Fruit fly (Drosophila melanogaster) whole organism, prepupa: ENCODE data around the gene CG10365.

Source experiments
- Blimp-1 ChIP-seq: fragments of 200-800 bp; sonication (Bioruptor generic); optimal IDR thresholded peaks from 3 replicates; lab custom pipeline; 2017; ENCODE audit warnings: missing biosample characterization, missing genetic modification characterization, mild to moderate bottlenecking, moderate library complexity, missing genetic modification reagents
- CG10631 ChIP-seq: fragments of 200-800 bp; sonication (Bioruptor generic); optimal IDR thresholded peaks from 2 replicates; lab custom pipeline; 2016; ENCODE audit warnings: missing biosample characterization, missing genetic modification characterization
- CG10669 ChIP-seq: fragments of 200-800 bp; sonication (Bioruptor generic); optimal IDR thresholded peaks from 3 replicates; lab custom pipeline; 2018; ENCODE audit warnings: missing biosample characterization, mild to moderate bottlenecking, missing genetic modification characterization, moderate library complexity
- CG11294 ChIP-seq: fragments of 200-800 bp; sonication (Bioruptor generic); IDR thresholded peaks from 2 replicates; pipeline ENCODE4 v1.3.6; 2022; ENCODE audit warnings: missing biosample characterization, missing genetic modification characterization
- CG11902 ChIP-seq: fragments of 200-800 bp; sonication (Bioruptor generic); optimal IDR thresholded peaks from 3 replicates; lab custom pipeline; 2016; ENCODE audit warnings: missing biosample characterization, missing genetic modification characterization
- CG15336 ChIP-seq: fragments of 200-800 bp; sonication (Bioruptor generic); IDR thresholded peaks from 2 replicates; pipeline ENCODE4 v1.3.6; 2022; ENCODE audit warnings: missing biosample characterization, missing genetic modification characterization
- CG1621 ChIP-seq: fragments of 200-800 bp; sonication (Bioruptor generic); optimal IDR thresholded peaks from 3 replicates; lab custom pipeline; 2018; ENCODE audit warnings: missing biosample characterization, mild to moderate bottlenecking, missing genetic modification characterization
- CG16779 ChIP-seq: fragments of 200-800 bp; sonication (Bioruptor generic); optimal IDR thresholded peaks from 3 replicates; lab custom pipeline; 2017; ENCODE audit warnings: missing biosample characterization, mild to moderate bottlenecking, missing genetic modification characterization
- CG3032 ChIP-seq: fragments of 200-800 bp; optimal IDR thresholded peaks from 2 replicates; lab custom pipeline; 2019; ENCODE audit warnings: missing biosample characterization, mild to moderate bottlenecking, missing genetic modification characterization, moderate library complexity
- CG31627 ChIP-seq: fragments of 200-800 bp; sonication (Bioruptor generic); optimal IDR thresholded peaks from 3 replicates; lab custom pipeline; 2016; ENCODE audit warnings: missing biosample characterization, missing genetic modification characterization
- CG32006 ChIP-seq: fragments of 200-800 bp; sonication (Bioruptor generic); optimal IDR thresholded peaks from 3 replicates; lab custom pipeline; 2017; ENCODE audit warnings: missing biosample characterization, mild to moderate bottlenecking, missing genetic modification characterization
- CG34406 ChIP-seq: fragments of 200-800 bp; sonication (Bioruptor generic); optimal IDR thresholded peaks from 3 replicates; lab custom pipeline; 2016; ENCODE audit warnings: missing biosample characterization, missing genetic modification characterization
- CG3919 ChIP-seq: fragments of 200-800 bp; sonication (Bioruptor generic); optimal IDR thresholded peaks from 3 replicates; lab custom pipeline; 2016; ENCODE audit warnings: missing biosample characterization, missing genetic modification characterization
- CG6163 ChIP-seq: fragments of 200-800 bp; sonication (Bioruptor generic); IDR thresholded peaks from 3 replicates; pipeline ENCODE4 v1.3.6; 2022; ENCODE audit warnings: missing biosample characterization, missing genetic modification characterization
- CG6276 ChIP-seq: fragments of 200-800 bp; sonication (Bioruptor generic); optimal IDR thresholded peaks from 2 replicates; lab custom pipeline; 2017; ENCODE audit warnings: missing biosample characterization, mild to moderate bottlenecking, missing genetic modification characterization
- CG6792 ChIP-seq: fragments of 200-800 bp; sonication (Bioruptor generic); optimal IDR thresholded peaks from 3 replicates; lab custom pipeline; 2016; ENCODE audit warnings: missing biosample characterization, missing genetic modification characterization
- CG6854 ChIP-seq: fragments of 200-800 bp; sonication (Bioruptor generic); optimal IDR thresholded peaks from 2 replicates; lab custom pipeline; 2017; ENCODE audit warnings: missing biosample characterization, mild to moderate bottlenecking, missing genetic modification characterization
- CG7368 ChIP-seq: fragments of 200-800 bp; sonication (Bioruptor generic); optimal IDR thresholded peaks from 3 replicates; lab custom pipeline; 2016; ENCODE audit warnings: missing biosample characterization, missing genetic modification characterization
- CG8119 ChIP-seq: fragments of 200-800 bp; sonication (Bioruptor generic); IDR thresholded peaks from 3 replicates; pipeline ENCODE4 v1.3.6; 2022; ENCODE audit warnings: missing biosample characterization, missing genetic modification characterization
- CG8319 ChIP-seq: fragments of 200-800 bp; sonication (Bioruptor generic); optimal IDR thresholded peaks from 3 replicates; lab custom pipeline; 2016; ENCODE audit warnings: missing biosample characterization, missing genetic modification characterization
- CG8632 ChIP-seq: fragments of 200-800 bp; sonication (Bioruptor generic); optimal IDR thresholded peaks from 3 replicates; lab custom pipeline; 2016; ENCODE audit warnings: missing biosample characterization, missing genetic modification characterization
- Eip78C ChIP-seq: fragments of 200-800 bp; sonication (Bioruptor generic); peaks from one replicate; lab custom pipeline; 2016; ENCODE audit warnings: missing biosample characterization, missing genetic modification characterization
- Eip93F ChIP-seq: fragments of 200-800 bp; sonication (Bioruptor generic); optimal IDR thresholded peaks from 2 replicates; lab custom pipeline; 2016; ENCODE audit warnings: missing biosample characterization, mild to moderate bottlenecking, missing genetic modification characterization
- Ets21C ChIP-seq: fragments of 200-800 bp; sonication (Bioruptor generic); optimal IDR thresholded peaks from 3 replicates; lab custom pipeline; 2016; ENCODE audit warnings: missing biosample characterization, missing genetic modification characterization
- Ets96B ChIP-seq: fragments of 200-800 bp; optimal IDR thresholded peaks from 2 replicates; lab custom pipeline; 2019; ENCODE audit warnings: missing biosample characterization, mild to moderate bottlenecking, missing genetic modification characterization, moderate library complexity
- Gug ChIP-seq: fragments of 200-800 bp; sonication (Bioruptor generic); IDR thresholded peaks from 2 replicates; pipeline ENCODE4 v1.3.6; 2022; ENCODE audit warnings: missing biosample characterization, missing genetic modification characterization
- Hr38 ChIP-seq: sonication (Bioruptor generic); optimal IDR thresholded peaks from 2 replicates; lab custom pipeline; 2016; ENCODE audit warnings: missing biosample characterization, missing genetic modification characterization
- Hr39 ChIP-seq: fragments of 200-800 bp; sonication (Bioruptor generic); optimal IDR thresholded peaks from 2 replicates; lab custom pipeline; 2016; ENCODE audit warnings: missing biosample characterization, missing genetic modification characterization
- Lpt ChIP-seq: fragments of 200-800 bp; sonication (Bioruptor generic); optimal IDR thresholded peaks from 3 replicates; lab custom pipeline; 2016; ENCODE audit warnings: missing biosample characterization, missing genetic modification characterization
- Met ChIP-seq: fragments of 200-800 bp; sonication (Bioruptor generic); optimal IDR thresholded peaks from 3 replicates; lab custom pipeline; 2016; ENCODE audit warnings: missing biosample characterization, missing genetic modification characterization
- OdsH ChIP-seq: fragments of 200-800 bp; sonication (Bioruptor generic); optimal IDR thresholded peaks from 3 replicates; lab custom pipeline; 2016; ENCODE audit warnings: missing biosample characterization, missing genetic modification characterization
- Smox ChIP-seq: fragments of 200-800 bp; sonication (Bioruptor generic); optimal IDR thresholded peaks from 3 replicates; lab custom pipeline; 2016; ENCODE audit warnings: missing biosample characterization, missing genetic modification characterization
- Sox102F ChIP-seq: fragments of 200-800 bp; sonication (Bioruptor generic); optimal IDR thresholded peaks from 2 replicates; lab custom pipeline; 2016; ENCODE audit warnings: missing biosample characterization, mild to moderate bottlenecking, missing genetic modification characterization
- Sox14 ChIP-seq: fragments of 200-800 bp; sonication (Bioruptor generic); optimal IDR thresholded peaks from 3 replicates; lab custom pipeline; 2016; ENCODE audit warnings: missing biosample characterization, missing genetic modification characterization
- Sox15 ChIP-seq: fragments of 200-800 bp; sonication (Bioruptor generic); optimal IDR thresholded peaks from 3 replicates; lab custom pipeline; 2016; ENCODE audit warnings: missing biosample characterization, missing genetic modification characterization
- achi ChIP-seq: fragments of 200-800 bp; sonication (Bioruptor generic); optimal IDR thresholded peaks from 3 replicates; lab custom pipeline; 2016; ENCODE audit warnings: missing biosample characterization, missing genetic modification characterization
- acj6 ChIP-seq: fragments of 200-800 bp; sonication (Bioruptor generic); optimal IDR thresholded peaks from 3 replicates; lab custom pipeline; 2016; ENCODE audit warnings: missing biosample characterization, missing genetic modification characterization
- cyc ChIP-seq: fragments of 200-800 bp; sonication (Bioruptor generic); optimal IDR thresholded peaks from 3 replicates; lab custom pipeline; 2016; ENCODE audit warnings: missing biosample characterization, missing genetic modification characterization
- dsx ChIP-seq: fragments of 200-800 bp; optimal IDR thresholded peaks from 3 replicates; lab custom pipeline; 2019; ENCODE audit warnings: missing biosample characterization, mild to moderate bottlenecking, missing genetic modification characterization, moderate library complexity; ENCODE audit not compliant: poor library complexity, severe bottlenecking
- eg ChIP-seq: fragments of 200-800 bp; sonication (Bioruptor generic); IDR thresholded peaks from 3 replicates; pipeline ENCODE4 v1.3.6; 2022; ENCODE audit warnings: missing biosample characterization, missing genetic modification characterization
- fd59A ChIP-seq: fragments of 200-800 bp; sonication (Bioruptor generic); optimal IDR thresholded peaks from 2 replicates; lab custom pipeline; 2017; ENCODE audit warnings: missing biosample characterization, mild to moderate bottlenecking, missing genetic modification characterization, missing genetic modification reagents
- fkh ChIP-seq: fragments of 200-800 bp; sonication (Bioruptor generic); optimal IDR thresholded peaks from 3 replicates; lab custom pipeline; 2017; ENCODE audit warnings: missing biosample characterization, mild to moderate bottlenecking, missing genetic modification characterization, moderate library complexity
- lz ChIP-seq: fragments of 200-800 bp; sonication (Bioruptor generic); optimal IDR thresholded peaks from 3 replicates; lab custom pipeline; 2016; ENCODE audit warnings: missing biosample characterization, missing genetic modification characterization
- salr ChIP-seq, 2 experiments: fragments of 200-800 bp; sonication (Bioruptor generic); optimal IDR thresholded peaks; 3 replicates each; lab custom pipeline; 2016 to 2018; ENCODE audit warnings: missing biosample characterization in 2 of 2, missing genetic modification characterization in 2 of 2, mild to moderate bottlenecking in 1 of 2
- svp ChIP-seq: fragments of 200-800 bp; sonication (Bioruptor generic); peaks from one replicate; lab custom pipeline; 2016; ENCODE audit warnings: missing biosample characterization, missing genetic modification characterization
- topi ChIP-seq: fragments of 200-800 bp; sonication (Bioruptor generic); optimal IDR thresholded peaks from 3 replicates; lab custom pipeline; 2016; ENCODE audit warnings: missing biosample characterization, missing genetic modification characterization
- vri ChIP-seq: fragments of 200-800 bp; sonication (Bioruptor generic); optimal IDR thresholded peaks from 3 replicates; lab custom pipeline; 2016; ENCODE audit warnings: missing biosample characterization, mild to moderate bottlenecking, missing genetic modification characterization

CG10365 gene

dm6 chr3R:23763622-23764273, 40.6 kb downstream of the CG10365 start, which contains the start of gene Lsd-1 (continued):
- TF ChIP-seq CG6276 (GFP tag; lab: Kevin White, UChicago) (peak; percentile 71), Blimp-1 (GFP tag; lab: Kevin White, UChicago) (no peak), acj6 (GFP tag; lab: Kevin White, UChicago) (no peak), dsx (GFP tag; lab: Kevin White, UChicago) (peak; percentile 43), Gug (GFP tag; lab: Robert Waterston, UW) (peak; percentile 12; the same call in 1 of the 2 replicates), CG34406 (GFP tag; lab: Kevin White, UChicago) (peak; percentile 33), CG3919 (GFP tag; lab: Kevin White, UChicago) (peak; percentile 9), Ets96B (tag; lab: Kevin White, UChicago) (peak; percentile 54)

DNA sequence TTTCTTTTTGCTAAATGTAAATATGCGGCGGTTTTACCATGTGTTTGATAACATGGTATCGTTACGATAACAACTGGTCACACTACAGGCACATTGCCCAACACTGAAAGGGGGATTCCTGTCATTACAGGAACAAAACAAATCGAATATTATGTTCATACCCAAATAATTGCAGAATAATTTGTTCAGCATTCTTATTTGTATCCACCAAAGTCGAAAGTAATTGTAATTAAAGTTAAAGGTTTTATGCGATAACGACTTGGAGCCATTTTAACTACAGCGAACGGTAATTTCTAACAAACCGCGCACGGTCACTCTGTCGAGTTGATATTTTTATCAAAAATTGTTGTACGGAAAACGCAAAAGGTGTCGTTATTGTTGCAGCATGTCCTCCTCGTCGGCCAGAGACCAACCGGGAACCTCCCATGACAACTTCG, 44.3 kb downstream of the CG10365 start, which contains the start of the genes CG10214 and CG10375:
CG10214 (minus strand) TSS at position 72 of the 437 bp plus-strand sequence.
CG10375 (plus strand) TSS at position 296 of the 437 bp plus-strand sequence.
- TF ChIP-seq topi (peak; percentile 71), CG10631 (GFP tag; lab: Kevin White, UChicago) (peak; percentile 74), CG3919 (GFP tag; lab: Kevin White, UChicago) (peak; percentile 75), Hr38 (GFP tag; lab: Kevin White, UChicago) (peak; percentile 8), fkh (peak; percentile 88), CG6792 (GFP tag; lab: Kevin White, UChicago) (peak; percentile 56), Gug (GFP tag; lab: Robert Waterston, UW) (peak; percentile 57; the same call in 1 of the 2 replicates), svp (GFP tag; lab: Kevin White, UChicago) (no peak), lz (GFP tag; lab: Kevin White, UChicago) (peak; percentile 81), Blimp-1 (GFP tag; lab: Kevin White, UChicago) (no peak), Met (peak; percentile 70), CG15336 (GFP tag; lab: Robert Waterston, UW) (peak; percentile 45; the same call in 1 of the 2 replicates), CG7368 (GFP tag; lab: Kevin White, UChicago) (peak; percentile 60), CG11902 (GFP tag; lab: Kevin White, UChicago) (peak; percentile 45), CG6163 (GFP tag; lab: Robert Waterston, UW) (peak; percentile 74), CG34406 (GFP tag; lab: Kevin White, UChicago) (peak; percentile 60), Sox102F (peak; percentile 59), Smox (GFP tag; lab: Kevin White, UChicago) (peak; percentile 60), Sox15 (peak; percentile 44), CG6276 (GFP tag; lab: Kevin White, UChicago) (no peak), CG10669 (GFP tag; lab: Kevin White, UChicago) (peak; percentile 50), Eip93F (GFP tag; lab: Kevin White, UChicago) (no peak), CG8632 (GFP tag; lab: Kevin White, UChicago) (peak; percentile 50), CG3032 (tag; lab: Kevin White, UChicago) (peak; percentile 67), achi (GFP tag; lab: Kevin White, UChicago) (peak; percentile 61), Lpt (GFP tag; lab: Kevin White, UChicago) (no peak), CG32006 (GFP tag; lab: Kevin White, UChicago) (peak; percentile 58), CG1621 (tag; lab: Kevin White, UChicago) (peak; percentile 41), CG11294 (GFP tag; lab: Robert Waterston, UW) (no peak), salr (GFP tag; optimal IDR thresholded peaks at IDR 0.05; lab: Kevin White, UChicago) (peak; percentile 5 to 21), vri (GFP tag; lab: Kevin White, UChicago) (peak; percentile 72), CG6854 (peak; percentile 52), Hr39 (GFP tag; lab: Kevin White, UChicago) (peak; percentile 72), CG16779 (tag; lab: Kevin White, UChicago) (no peak), cyc (GFP tag; lab: Kevin White, UChicago) (peak; percentile 72), OdsH (peak; percentile 71), eg (GFP tag; lab: Robert Waterston, UW) (peak; percentile 73; the same call in 2 of the 3 replicates), Eip78C (GFP tag; lab: Kevin White, UChicago) (peak; percentile 80), Ets96B (tag; lab: Kevin White, UChicago) (peak; percentile 53), Ets21C (no peak), Sox14 (GFP tag; lab: Kevin White, UChicago) (peak; percentile 81), CG31627 (GFP tag; lab: Kevin White, UChicago) (peak; percentile 79), CG8119 (peak; percentile 53; the same call in 1 of the 3 replicates), CG8319 (peak; percentile 46), fd59A (no peak)
